Worm (Caenorhabditis elegans): Measurements from ENCODE around the gene srv-6.

DNA sequence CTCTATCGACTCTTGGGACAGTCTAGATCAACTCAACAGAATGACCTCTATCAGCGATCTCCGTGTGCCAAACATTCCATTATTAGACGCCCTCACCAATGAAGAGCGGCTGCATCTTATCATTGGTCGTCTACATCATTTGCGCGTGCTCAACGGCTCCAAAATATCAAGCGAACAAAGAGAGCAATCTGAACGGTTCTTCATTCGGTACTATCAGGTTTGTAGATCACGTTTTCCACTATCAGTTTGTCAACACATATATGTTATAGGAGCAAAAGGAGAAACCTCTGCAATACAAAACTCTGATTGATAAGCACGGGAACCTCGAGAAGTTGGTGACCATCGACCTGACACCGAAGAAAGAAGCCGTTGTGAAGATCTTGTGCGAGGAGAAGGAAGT, 11.5 kb downstream of the srv-6 start:
- TF ChIP-seq snpc-4 (GFP tag; optimal IDR thresholded peaks at IDR 0.05) (no peak), snpc-4 (tag; optimal IDR thresholded peaks at IDR 0.05) (no peak), pha-4 (tag; optimal IDR thresholded peaks at IDR 0.05) (no peak), unc-62 (GFP tag; optimal IDR thresholded peaks at IDR 0.05) (no peak), F10E7.11 (tag; optimal IDR thresholded peaks at IDR 0.05) (no peak), cebp-1 (GFP tag; IDR thresholded peaks at IDR 0.05) (no peak), cebp-1 (tag; optimal IDR thresholded peaks at IDR 0.05) (no peak), Y56A3A.18 (GFP tag; IDR thresholded peaks at IDR 0.05) (no peak), ama-1 (optimal IDR thresholded peaks at IDR 0.05) (no peak), ama-1 (GFP tag; optimal IDR thresholded peaks at IDR 0.05) (no peak), unc-130 (GFP tag; optimal IDR thresholded peaks at IDR 0.05) (no peak), atf-7 (tag; optimal IDR thresholded peaks at IDR 0.05) (no peak), lag-1 (GFP tag; IDR thresholded peaks at IDR 0.05) (no peak), nfya-1 (tag; optimal IDR thresholded peaks at IDR 0.05; ENCODE audit: borderline replicate concordance, insufficient read depth) (no peak), T07F8.4 (tag; optimal IDR thresholded peaks at IDR 0.05) (no peak)
